Worm (Caenorhabditis elegans) whole organism, early embryonic: ENCODE results near the gene F13B12.1.

Experiments
- aly-1 ChIP-seq: sonication (generic microtip); optimal IDR thresholded peaks from 2 replicates; lab custom pipeline; 2016; ENCODE audit warnings: missing genetic modification characterization, missing compliant biosample characterization
- ama-1 ChIP-seq: fragments of 150-350 bp; optimal IDR thresholded peaks from 2 replicates; lab custom pipeline; 2014
- ets-7 ChIP-seq: sonication (generic microtip); optimal IDR thresholded peaks from 2 replicates; lab custom pipeline; 2016; ENCODE audit warnings: missing genotype, missing genetic modification characterization, missing compliant biosample characterization
- flt-1 ChIP-seq: fragments of 200-800 bp; sonication (Bioruptor generic); IDR thresholded peaks from 2 replicates; pipeline ENCODE4 v1.3.6; 2022; ENCODE audit warnings: missing genetic modification characterization, missing compliant biosample characterization
- hmbx-1 ChIP-seq: sonication (generic microtip); optimal IDR thresholded peaks from 2 replicates; lab custom pipeline; 2016; ENCODE audit warnings: mild to moderate bottlenecking, missing genetic modification characterization, missing compliant biosample characterization
- hnd-1 ChIP-seq: sonication (generic microtip); optimal IDR thresholded peaks from 2 replicates; lab custom pipeline; 2016; ENCODE audit warnings: missing genetic modification characterization, missing compliant biosample characterization
- sea-1 ChIP-seq: fragments of 200-800 bp; sonication (Bioruptor generic); conservative IDR thresholded peaks from 2 replicates; pipeline ENCODE4 v1.3.6; 2022; ENCODE audit warnings: missing genetic modification characterization, missing compliant biosample characterization

DNA sequence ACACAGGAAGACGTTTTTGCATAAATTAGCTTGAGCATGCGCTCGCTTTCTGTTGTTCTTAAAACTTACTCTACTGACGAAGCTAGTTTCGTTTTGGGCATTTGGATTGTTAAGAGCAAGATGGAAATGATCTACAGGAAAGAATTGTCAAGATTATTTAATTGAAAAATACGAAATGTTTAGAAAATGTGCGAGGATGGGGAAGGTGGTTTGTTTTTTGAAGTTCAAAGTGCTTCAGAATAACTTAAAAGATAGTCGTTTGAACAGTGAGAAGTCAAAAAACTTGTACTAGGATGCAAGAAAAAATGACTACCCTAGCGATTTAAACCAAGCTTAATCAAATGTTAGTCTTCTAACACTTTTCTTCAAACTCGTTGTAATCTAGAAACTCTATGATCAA lies 32.7 kb upstream of the F13B12.1 start, which contains the start of gene srb-17:
- TF ChIP-seq aly-1 (tag; lab: Kevin White, UChicago) (no peak), ets-7 (no peak), hnd-1 (no peak), flt-1 (GFP tag; lab: Robert Waterston, UW) (no peak), sea-1 (GFP tag; lab: Robert Waterston, UW) (no peak), ama-1 (lab: Kevin White, UChicago) (no peak), hmbx-1 (tag; lab: Kevin White, UChicago) (no peak)
